Worm (Caenorhabditis elegans) whole organism, late embryonic: ENCODE measurements around the gene dhs-25.

Experiments
- C38D4.7 ChIP-seq: fragments of 200-800 bp; sonication (Bioruptor generic); optimal IDR thresholded peaks from 2 replicates; lab custom pipeline; 2018; ENCODE audit warnings: mild to moderate bottlenecking, missing genetic modification characterization, moderate library complexity, missing compliant biosample characterization
- K02D7.2 ChIP-seq: sonication (generic microtip); optimal IDR thresholded peaks from 2 replicates; lab custom pipeline; 2017; ENCODE audit warnings: mild to moderate bottlenecking, missing genetic modification characterization, missing compliant biosample characterization
- ama-1 ChIP-seq: fragments of 150-350 bp; optimal IDR thresholded peaks from 2 replicates; lab custom pipeline; 2014
- ceh-19 ChIP-seq: fragments of 200-800 bp; sonication (Bioruptor generic); optimal IDR thresholded peaks from 2 replicates; lab custom pipeline; 2018; ENCODE audit warnings: mild to moderate bottlenecking, missing genetic modification characterization, missing compliant biosample characterization
- dmd-4 ChIP-seq: sonication (generic microtip); optimal IDR thresholded peaks from 2 replicates; lab custom pipeline; 2016; ENCODE audit warnings: borderline replicate concordance, missing genetic modification characterization, missing compliant biosample characterization
- dve-1 ChIP-seq: sonication (generic microtip); optimal IDR thresholded peaks from 2 replicates; lab custom pipeline; 2017; ENCODE audit warnings: antibody characterized with exemption, mild to moderate bottlenecking, missing genetic modification characterization, missing compliant biosample characterization
- elt-2 ChIP-seq: sonication (generic microtip); optimal IDR thresholded peaks from 2 replicates; lab custom pipeline; 2016; ENCODE audit warnings: missing genetic modification reagents, missing genetic modification characterization, missing compliant biosample characterization
- fkh-10 ChIP-seq: fragments of 150-350 bp; optimal IDR thresholded peaks from 2 replicates; lab custom pipeline; 2014; ENCODE audit warnings: missing biosample characterization, missing genetic modification reagents, missing genetic modification characterization
- pat-9 ChIP-seq: fragments of 200-800 bp; sonication (Bioruptor generic); optimal IDR thresholded peaks from 2 replicates; lab custom pipeline; 2018; ENCODE audit warnings: mild to moderate bottlenecking, missing genetic modification characterization, moderate library complexity, missing compliant biosample characterization
- pha-4 ChIP-seq: fragments of 150-350 bp; optimal IDR thresholded peaks from 2 replicates; lab custom pipeline; 2018; ENCODE audit warnings: missing biosample characterization, missing genetic modification reagents, missing genetic modification characterization
- pqm-1 ChIP-seq: sonication (generic microtip); optimal IDR thresholded peaks from 2 replicates; lab custom pipeline; 2016; ENCODE audit warnings: missing genetic modification characterization, missing compliant biosample characterization
- rnt-1 ChIP-seq: sonication (generic microtip); optimal IDR thresholded peaks from 2 replicates; lab custom pipeline; 2016; ENCODE audit warnings: missing genetic modification characterization, missing compliant biosample characterization
- unc-42 ChIP-seq: sonication (generic microtip); optimal IDR thresholded peaks from 2 replicates; lab custom pipeline; 2016; ENCODE audit warnings: missing genotype, missing genetic modification characterization, missing compliant biosample characterization

ce11 chrX:1517519-1517918 is 31.2 kb downstream of the dhs-25 start:
- TF ChIP-seq pha-4 (tag; lab: Kevin White, UChicago), result no peak
- TF ChIP-seq ceh-19, result no peak
- TF ChIP-seq K02D7.2, result no peak
- no peak for TF ChIP-seq ama-1 (lab: Kevin White, UChicago)
- TF ChIP-seq fkh-10 (GFP tag; lab: Kevin White, UChicago), result no peak
- no peak for TF ChIP-seq C38D4.7
- no peak for TF ChIP-seq unc-42 (tag; lab: Kevin White, UChicago)
- no peak for TF ChIP-seq elt-2 (tag; lab: Kevin White, UChicago)
- no peak for TF ChIP-seq dve-1
- no peak for TF ChIP-seq pat-9 (tag; lab: Kevin White, UChicago)
- no peak for TF ChIP-seq rnt-1 (tag; lab: Kevin White, UChicago)
- TF ChIP-seq dmd-4 (tag; lab: Kevin White, UChicago), result no peak
- TF ChIP-seq pqm-1 (tag; lab: Kevin White, UChicago), result no peak
